Fruit fly (Drosophila melanogaster) whole organism, embryonic: ENCODE measurements around the gene Apoltp.

ENCODE experiments used
- Asciz ChIP-seq: fragments of 200-800 bp; sonication (Bioruptor generic); optimal IDR thresholded peaks from 2 replicates; lab custom pipeline; 2017; ENCODE audit warnings: missing biosample characterization, mild to moderate bottlenecking, missing genetic modification characterization, missing genetic modification reagents
- Bgb ChIP-seq: fragments of 200-800 bp; sonication (Bioruptor generic); IDR thresholded peaks from 2 replicates; pipeline ENCODE4 v1.3.6; 2022; ENCODE audit warnings: missing biosample characterization, missing genetic modification characterization; ENCODE audit not compliant: partially characterized antibody
- CG10321 ChIP-seq: fragments of 200-800 bp; sonication (Bioruptor generic); IDR thresholded peaks from 2 replicates; pipeline ENCODE4 v1.3.6; 2022; ENCODE audit warnings: missing biosample characterization, missing genetic modification characterization
- CG10543 ChIP-seq: fragments of 200-800 bp; sonication (Bioruptor generic); optimal IDR thresholded peaks from 3 replicates; lab custom pipeline; 2017; ENCODE audit warnings: missing biosample characterization, mild to moderate bottlenecking, missing genetic modification characterization, moderate library complexity
- CG13624 ChIP-seq: fragments of 200-800 bp; sonication (Bioruptor generic); optimal IDR thresholded peaks from 2 replicates; lab custom pipeline; 2016; ENCODE audit warnings: missing biosample characterization, missing genetic modification characterization
- CG14860 ChIP-seq: fragments of 200-800 bp; sonication (Bioruptor generic); IDR thresholded peaks from 3 replicates; pipeline ENCODE4 v1.3.6; 2022; ENCODE audit warnings: missing biosample characterization, missing genetic modification characterization; ENCODE audit not compliant: partially characterized antibody
- CG1647 ChIP-seq: fragments of 200-800 bp; sonication (Bioruptor generic); optimal IDR thresholded peaks from 3 replicates; lab custom pipeline; 2016; ENCODE audit warnings: missing biosample characterization, missing genetic modification characterization
- CG18619 ChIP-seq: fragments of 200-800 bp; sonication (Bioruptor generic); optimal IDR thresholded peaks from 3 replicates; lab custom pipeline; 2017; ENCODE audit warnings: missing biosample characterization, mild to moderate bottlenecking, missing genetic modification characterization
- CG32532 ChIP-seq: fragments of 200-800 bp; sonication (Bioruptor generic); IDR thresholded peaks from 2 replicates; pipeline ENCODE4 v1.3.6; 2022; ENCODE audit warnings: missing biosample characterization, missing genetic modification characterization
- CG32772 ChIP-seq: fragments of 200-800 bp; sonication (Bioruptor generic); IDR thresholded peaks from 2 replicates; pipeline ENCODE4 v1.3.6; 2022; ENCODE audit warnings: missing biosample characterization, missing genetic modification characterization
- CG3407 ChIP-seq: fragments of 200-800 bp; sonication (Bioruptor generic); optimal IDR thresholded peaks from 2 replicates; lab custom pipeline; 2018; ENCODE audit warnings: missing biosample characterization, mild to moderate bottlenecking, missing genetic modification characterization
- CG34376 ChIP-seq: fragments of 200-800 bp; sonication (Bioruptor generic); optimal IDR thresholded peaks from 2 replicates; lab custom pipeline; 2018; ENCODE audit warnings: missing biosample characterization, mild to moderate bottlenecking, missing genetic modification characterization
- CG3847 ChIP-seq: fragments of 200-800 bp; sonication (Bioruptor generic); IDR thresholded peaks from 2 replicates; pipeline ENCODE4 v1.3.6; 2022; ENCODE audit warnings: missing biosample characterization, missing genetic modification characterization
- CG4854 ChIP-seq: fragments of 200-800 bp; sonication (Bioruptor generic); optimal IDR thresholded peaks from 2 replicates; lab custom pipeline; 2016; ENCODE audit warnings: missing biosample characterization, missing genetic modification characterization, inconsistent platforms
- CG6272 ChIP-seq: fragments of 200-800 bp; sonication (Bioruptor generic); IDR thresholded peaks from 2 replicates; pipeline ENCODE4 v1.3.6; 2022; ENCODE audit warnings: missing biosample characterization, missing genetic modification characterization
- CG6765 ChIP-seq: fragments of 200-800 bp; sonication (Bioruptor generic); optimal IDR thresholded peaks from 3 replicates; lab custom pipeline; 2017; ENCODE audit warnings: missing biosample characterization, mild to moderate bottlenecking, missing genetic modification characterization
- CG6813 ChIP-seq: fragments of 200-800 bp; sonication (Bioruptor generic); optimal IDR thresholded peaks from 2 replicates; lab custom pipeline; 2017; ENCODE audit warnings: missing biosample characterization, missing genetic modification characterization, mild to moderate bottlenecking, moderate library complexity, missing genetic modification reagents
- CG7372 ChIP-seq: fragments of 200-800 bp; sonication (Bioruptor generic); IDR thresholded peaks from 2 replicates; pipeline ENCODE4 v1.3.6; 2022; ENCODE audit warnings: missing biosample characterization, missing genetic modification characterization
- CG9215 ChIP-seq: fragments of 200-800 bp; sonication (Bioruptor generic); IDR thresholded peaks from 2 replicates; pipeline ENCODE4 v1.3.6; 2022; ENCODE audit warnings: missing biosample characterization, missing genetic modification characterization
- CTCF ChIP-seq: fragments of 200-800 bp; sonication (Bioruptor generic); optimal IDR thresholded peaks from 2 replicates; lab custom pipeline; 2017; ENCODE audit warnings: missing biosample characterization, mild to moderate bottlenecking, missing genetic modification characterization, moderate library complexity
- CkIIα-i1 ChIP-seq: fragments of 200-800 bp; sonication (Bioruptor generic); IDR thresholded peaks from 2 replicates; pipeline ENCODE4 v1.3.6; 2022; ENCODE audit warnings: missing biosample characterization, missing genetic modification characterization
- D ChIP-seq, 2 experiments: fragments of 200-800 bp in 1 of 2; fragments of >200 bp in 1 of 2; sonication (Bioruptor generic) in 1 of 2; optimal IDR thresholded peaks; 2 replicates in 1 of 2; 3 replicates in 1 of 2; lab custom pipeline; 2017; ENCODE audit warnings: mild to moderate bottlenecking in 1 of 2, missing biosample characterization in 1 of 2, missing genetic modification characterization in 1 of 2, missing genetic modification reagents in 1 of 2
- Doc3 ChIP-seq: fragments of 200-800 bp; sonication (Bioruptor generic); IDR thresholded peaks from 3 replicates; pipeline ENCODE4 v1.3.6; 2022; ENCODE audit warnings: missing biosample characterization, missing genetic modification characterization; ENCODE audit not compliant: partially characterized antibody
- E2f1 ChIP-seq: fragments of 200-800 bp; sonication (Bioruptor generic); IDR thresholded peaks from 2 replicates; pipeline ENCODE4 v1.3.6; 2022; ENCODE audit warnings: missing biosample characterization, missing genetic modification characterization
- Eip74EF ChIP-seq, 2 experiments: fragments of 200-800 bp in 1 of 2; fragments of >200 bp in 1 of 2; sonication (Bioruptor generic) in 1 of 2; optimal IDR thresholded peaks; 2 replicates each; lab custom pipeline; 2017 to 2019; ENCODE audit warnings: missing biosample characterization in 2 of 2, missing genetic modification characterization in 2 of 2, mild to moderate bottlenecking in 1 of 2, moderate library complexity in 1 of 2
- Fer1 ChIP-seq: fragments of 200-800 bp; sonication (Bioruptor generic); optimal IDR thresholded peaks from 2 replicates; lab custom pipeline; 2017; ENCODE audit warnings: missing biosample characterization, mild to moderate bottlenecking, missing genetic modification characterization
- Hey ChIP-seq: fragments of 200-800 bp; sonication (Bioruptor generic); optimal IDR thresholded peaks from 3 replicates; lab custom pipeline; 2018; ENCODE audit warnings: missing biosample characterization, mild to moderate bottlenecking, missing genetic modification characterization
- Hmr ChIP-seq: fragments of 200-800 bp; sonication (Bioruptor generic); optimal IDR thresholded peaks from 3 replicates; lab custom pipeline; 2017; ENCODE audit warnings: mild to moderate bottlenecking, missing biosample characterization, missing genetic modification reagents, missing genetic modification characterization
- aop ChIP-seq: fragments of 200-800 bp; sonication (Bioruptor generic); IDR thresholded peaks from 2 replicates; pipeline ENCODE4 v1.3.6; 2022; ENCODE audit warnings: missing biosample characterization, missing genetic modification characterization
- cas ChIP-seq: fragments of 200-800 bp; sonication (Bioruptor generic); IDR thresholded peaks from 2 replicates; pipeline ENCODE4 v1.3.6; 2022; ENCODE audit warnings: missing biosample characterization, missing genetic modification characterization
- croc ChIP-seq: fragments of 200-800 bp; sonication (Bioruptor generic); conservative IDR thresholded peaks from 3 replicates; pipeline ENCODE4 v1.3.6; 2022; ENCODE audit warnings: missing biosample characterization, missing genetic modification characterization
- dati ChIP-seq: fragments of 200-800 bp; sonication (Bioruptor generic); IDR thresholded peaks from 2 replicates; pipeline ENCODE4 v1.3.6; 2022; ENCODE audit warnings: missing biosample characterization, missing genetic modification characterization
- dimm ChIP-seq: fragments of 200-800 bp; sonication (Bioruptor generic); IDR thresholded peaks from 2 replicates; pipeline ENCODE4 v1.3.6; 2022; ENCODE audit warnings: missing biosample characterization, missing genetic modification characterization
- emc ChIP-seq: fragments of 200-800 bp; sonication (Bioruptor generic); optimal IDR thresholded peaks from 2 replicates; lab custom pipeline; 2016; ENCODE audit warnings: missing biosample characterization, missing genetic modification characterization
- ewg ChIP-seq: fragments of 200-800 bp; sonication (Bioruptor generic); optimal IDR thresholded peaks from 3 replicates; lab custom pipeline; 2017; ENCODE audit warnings: mild to moderate bottlenecking, missing biosample characterization, missing genetic modification reagents, missing genetic modification characterization
- gcm2 ChIP-seq: fragments of 200-800 bp; sonication (Bioruptor generic); optimal IDR thresholded peaks from 2 replicates; lab custom pipeline; 2016; ENCODE audit warnings: missing biosample characterization, missing genetic modification characterization
- h ChIP-seq: fragments of >200 bp; optimal IDR thresholded peaks from 2 replicates; lab custom pipeline; 2017
- insv ChIP-seq, 2 experiments: fragments of 200-800 bp; sonication (Bioruptor generic); optimal IDR thresholded peaks; 3 replicates each; lab custom pipeline; 2016 to 2018; ENCODE audit warnings: missing biosample characterization in 2 of 2, missing genetic modification characterization in 2 of 2
- jumu ChIP-seq: fragments of 200-800 bp; sonication (Bioruptor generic); optimal IDR thresholded peaks from 3 replicates; lab custom pipeline; 2016; ENCODE audit warnings: missing biosample characterization, missing genetic modification characterization
- nerfin-1 ChIP-seq: fragments of 200-800 bp; sonication (Bioruptor generic); optimal IDR thresholded peaks from 3 replicates; lab custom pipeline; 2019; ENCODE audit warnings: missing biosample characterization, mild to moderate bottlenecking, missing genetic modification characterization, moderate library complexity
- onecut ChIP-seq: fragments of 200-800 bp; sonication (Bioruptor generic); IDR thresholded peaks from 2 replicates; pipeline ENCODE4 v1.3.6; 2022; ENCODE audit warnings: missing biosample characterization, missing genetic modification characterization
- psq ChIP-seq: fragments of 200-800 bp; sonication (Bioruptor generic); optimal IDR thresholded peaks from 2 replicates; lab custom pipeline; 2017; ENCODE audit warnings: missing biosample characterization, missing genetic modification characterization
- pzg ChIP-seq: fragments of 200-800 bp; sonication (Bioruptor generic); optimal IDR thresholded peaks from 3 replicates; lab custom pipeline; 2018; ENCODE audit warnings: missing biosample characterization, mild to moderate bottlenecking, missing genetic modification characterization, moderate library complexity
- sd ChIP-seq: fragments of 200-800 bp; sonication (Bioruptor generic); optimal IDR thresholded peaks from 3 replicates; lab custom pipeline; 2018; ENCODE audit warnings: missing biosample characterization, mild to moderate bottlenecking, missing genetic modification characterization, moderate library complexity
- sim ChIP-seq: fragments of 200-800 bp; sonication (Bioruptor generic); IDR thresholded peaks from 2 replicates; pipeline ENCODE4 v1.3.6; 2022; ENCODE audit warnings: missing biosample characterization, missing genetic modification characterization
- so ChIP-seq: fragments of 200-800 bp; sonication (Bioruptor generic); IDR thresholded peaks from 3 replicates; pipeline ENCODE4 v1.3.6; 2022; ENCODE audit warnings: missing biosample characterization, missing genetic modification characterization
- stc ChIP-seq: fragments of 200-800 bp; sonication (Bioruptor generic); IDR thresholded peaks from 2 replicates; pipeline ENCODE4 v1.3.6; 2022; ENCODE audit warnings: missing biosample characterization, missing genetic modification characterization
- sug ChIP-seq: fragments of 200-800 bp; optimal IDR thresholded peaks from 2 replicates; lab custom pipeline; 2019; ENCODE audit warnings: missing biosample characterization, mild to moderate bottlenecking, missing genetic modification characterization, moderate library complexity
- tin ChIP-seq: fragments of 200-800 bp; sonication (Bioruptor generic); optimal IDR thresholded peaks from 3 replicates; lab custom pipeline; 2016; ENCODE audit warnings: missing biosample characterization, missing genetic modification characterization
- ttk ChIP-seq: fragments of 200-800 bp; sonication (Bioruptor generic); IDR thresholded peaks from 2 replicates; pipeline ENCODE4 v2.1.2; 2022; ENCODE audit warnings: missing biosample characterization, missing genetic modification characterization
- wor ChIP-seq: fragments of 200-800 bp; sonication (Bioruptor generic); IDR thresholded peaks from 2 replicates; pipeline ENCODE4 v1.3.6; 2022; ENCODE audit warnings: missing biosample characterization, missing genetic modification characterization

The Apoltp gene

DNA sequence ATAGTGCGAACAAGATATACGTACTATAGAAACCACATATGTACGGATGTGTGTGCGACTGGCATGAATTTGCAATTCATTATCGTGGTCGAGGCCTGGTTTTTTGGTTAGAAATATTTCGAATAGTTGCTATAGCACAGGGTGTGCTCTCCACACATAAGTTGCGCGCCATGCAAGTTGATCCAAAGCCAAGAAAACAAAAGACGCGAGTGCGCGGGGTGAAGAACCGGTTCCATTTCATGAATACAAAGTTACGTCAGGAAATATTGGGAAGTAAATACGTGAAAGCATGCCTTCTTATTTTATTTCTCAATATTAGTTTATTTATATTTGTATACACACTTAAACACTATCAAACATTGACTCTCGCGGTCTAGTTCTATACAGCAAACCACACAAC is 20.1 kb upstream of the Apoltp start (continued):
- TF ChIP-seq CG18619 (GFP tag; lab: Kevin White, UChicago) (no peak), sim (GFP tag; lab: Robert Waterston, UW) (no peak), Eip74EF (GFP tag; optimal IDR thresholded peaks at IDR 0.05; lab: Kevin White, UChicago) (no peak), emc (GFP tag; lab: Kevin White, UChicago) (no peak), psq (no peak), CG6765 (no peak), sd (peak; percentile 98), stc (peak; percentile 43; the same call in 1 of the 2 replicates), nerfin-1 (tag; lab: Kevin White, UChicago) (no peak), cas (GFP tag; lab: Robert Waterston, UW) (no peak), ewg (GFP tag; lab: Kevin White, UChicago) (no peak), Doc3 (GFP tag; lab: Robert Waterston, UW) (no peak), CG3407 (GFP tag; lab: Kevin White, UChicago) (peak; percentile 2), dati (no peak), CG4854 (GFP tag; lab: Kevin White, UChicago) (no peak), CG14860 (GFP tag; lab: Robert Waterston, UW) (no peak), CTCF (GFP tag; lab: Kevin White, UChicago) (no peak), CG7372 (GFP tag; lab: Robert Waterston, UW) (no peak), ttk (GFP tag; lab: Robert Waterston, UW) (no peak), CG32772 (GFP tag; lab: Robert Waterston, UW) (no peak), CG34376 (GFP tag; lab: Kevin White, UChicago) (no peak)
- TF ChIP-seq, all 482 proteins: peak for 114

dm6 chr2L:9614674-9615258 is 19.2 kb upstream of the Apoltp start:
- no peak for TF ChIP-seq gcm2 (GFP tag; lab: Kevin White, UChicago)
- no peak for TF ChIP-seq aop
- no peak for TF ChIP-seq CG3847 (GFP tag; lab: Robert Waterston, UW)
- no peak for TF ChIP-seq CG10321 (GFP tag; lab: Robert Waterston, UW)
- TF ChIP-seq D (optimal IDR thresholded peaks at IDR 0.05; lab: Kevin White, UChicago): no peak
- no peak for TF ChIP-seq D (GFP tag; optimal IDR thresholded peaks at IDR 0.05; lab: Kevin White, UChicago)
- TF ChIP-seq CG18619 (GFP tag; lab: Kevin White, UChicago): no peak
- no peak for TF ChIP-seq Asciz (GFP tag; lab: Kevin White, UChicago)
- TF ChIP-seq onecut (GFP tag; lab: Robert Waterston, UW): no peak
- no peak for TF ChIP-seq CG1647 (GFP tag; lab: Kevin White, UChicago)
- no peak for TF ChIP-seq wor (GFP tag; lab: Robert Waterston, UW)
- TF ChIP-seq so (GFP tag; lab: Robert Waterston, UW): no peak
- TF ChIP-seq CG9215: no peak
- TF ChIP-seq Hmr: no peak
- TF ChIP-seq sug (tag; lab: Kevin White, UChicago): peak; percentile 83
- TF ChIP-seq dimm (GFP tag; lab: Robert Waterston, UW): no peak
- no peak for TF ChIP-seq E2f1 (GFP tag; lab: Robert Waterston, UW)
- TF ChIP-seq CG13624: no peak
- no peak for TF ChIP-seq Fer1 (GFP tag; lab: Kevin White, UChicago)
- no peak for TF ChIP-seq CG6813 (GFP tag; lab: Kevin White, UChicago)
- no peak for TF ChIP-seq Hey (tag; lab: Kevin White, UChicago)
- no peak for TF ChIP-seq CkIIα-i1 (GFP tag; lab: Robert Waterston, UW)
- TF ChIP-seq croc (GFP tag; lab: Robert Waterston, UW): no peak
- TF ChIP-seq tin: no peak
- TF ChIP-seq insv (GFP tag; optimal IDR thresholded peaks at IDR 0.05; lab: Kevin White, UChicago): no peak
- TF ChIP-seq CG32532 (GFP tag; lab: Robert Waterston, UW): no peak
- TF ChIP-seq pzg (GFP tag; lab: Kevin White, UChicago): no peak
- no peak for TF ChIP-seq Bgb
- TF ChIP-seq CG10543 (GFP tag; lab: Kevin White, UChicago): peak; percentile 57
- no peak for TF ChIP-seq h
- no peak for TF ChIP-seq jumu (GFP tag; lab: Kevin White, UChicago)
- no peak for TF ChIP-seq CG6272 (GFP tag; lab: Robert Waterston, UW)
